Worm (Caenorhabditis elegans) whole organism, L3 larva: ENCODE results near the gene R07B7.6.

Experiments
- ceh-9 ChIP-seq: sonication (generic microtip); optimal IDR thresholded peaks from 2 replicates; lab custom pipeline; 2018; ENCODE audit warnings: missing biosample characterization, missing genetic modification characterization
- daf-12 ChIP-seq: fragments of 150-350 bp; optimal IDR thresholded peaks from 2 replicates; lab custom pipeline; 2014; ENCODE audit warnings: missing biosample characterization, missing genetic modification reagents, missing genetic modification characterization
- egl-27 ChIP-seq: sonication (generic microtip); optimal IDR thresholded peaks from 4 replicates; lab custom pipeline; 2017; ENCODE audit warnings: missing biosample characterization, missing genetic modification reagents, missing genetic modification characterization
- elt-3 ChIP-seq, 3 experiments: fragments of 150-350 bp in 1 of 3; sonication (generic microtip) in 2 of 3; optimal IDR thresholded peaks; 2 replicates in 2 of 3; 4 replicates in 1 of 3; lab custom pipeline; 2014 to 2017; ENCODE audit warnings: missing biosample characterization in 3 of 3, missing genetic modification characterization in 3 of 3
- nhr-11 ChIP-seq: fragments of 150-350 bp; optimal IDR thresholded peaks from 2 replicates; lab custom pipeline; 2014; ENCODE audit warnings: missing biosample characterization, missing genetic modification characterization

DNA sequence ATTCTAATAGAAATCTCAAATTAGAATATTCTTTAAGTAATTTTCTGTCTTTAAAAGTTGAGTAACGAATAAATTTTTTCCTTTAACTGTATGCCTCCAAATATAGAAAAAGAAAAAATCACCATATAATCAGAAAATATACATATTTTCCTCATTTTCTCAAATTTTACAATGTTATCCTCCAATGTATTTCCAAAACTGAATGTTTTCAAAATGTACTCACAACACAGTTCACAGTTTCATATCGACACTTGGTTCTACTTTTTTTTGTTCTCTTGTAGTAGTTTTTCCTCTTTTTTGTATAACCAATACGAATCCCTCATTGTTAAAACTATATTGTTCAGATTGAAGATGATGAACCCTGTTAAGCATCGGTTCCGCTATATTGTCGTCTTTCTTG is 21.2 kb downstream of the R07B7.6 start, which contains the start of gene F10C2.7:
- TF ChIP-seq nhr-11 (tag; lab: Kevin White, UChicago) (no peak), daf-12 (no peak), egl-27 (tag; lab: Kevin White, UChicago) (no peak), elt-3 (tag; optimal IDR thresholded peaks at IDR 0.05; lab: Kevin White, UChicago) (no peak), ceh-9 (tag; lab: Kevin White, UChicago) (no peak)
